Worm (Caenorhabditis elegans) whole organism, L3 larva: ENCODE data around the gene maph-1.3.
A peak's percentile ranks its signal among the peaks of the same experiment; 100 is the strongest.

Experiments
- R02D3.7 ChIP-seq: fragments of 150-350 bp; optimal IDR thresholded peaks from 2 replicates; lab custom pipeline; 2014; ENCODE audit warnings: missing biosample characterization, missing genetic modification characterization
- ceh-16 ChIP-seq: sonication (generic microtip); optimal IDR thresholded peaks from 2 replicates; lab custom pipeline; 2017; ENCODE audit warnings: missing biosample characterization, missing genetic modification characterization
- ceh-28 ChIP-seq: fragments of 150-350 bp; optimal IDR thresholded peaks from 2 replicates; lab custom pipeline; 2014; ENCODE audit warnings: missing biosample characterization, missing genetic modification reagents, missing genetic modification characterization
- ceh-82 ChIP-seq: fragments of 150-350 bp; optimal IDR thresholded peaks from 2 replicates; lab custom pipeline; 2014; ENCODE audit warnings: missing biosample characterization, missing genetic modification characterization
- ceh-9 ChIP-seq: sonication (generic microtip); optimal IDR thresholded peaks from 2 replicates; lab custom pipeline; 2018; ENCODE audit warnings: missing biosample characterization, missing genetic modification characterization
- egl-27 ChIP-seq: sonication (generic microtip); optimal IDR thresholded peaks from 4 replicates; lab custom pipeline; 2017; ENCODE audit warnings: missing biosample characterization, missing genetic modification reagents, missing genetic modification characterization
- egl-5 ChIP-seq: fragments of 150-350 bp; optimal IDR thresholded peaks from 2 replicates; lab custom pipeline; 2017; ENCODE audit warnings: missing biosample characterization, missing genetic modification reagents, missing genetic modification characterization, inconsistent platforms
- elt-1 ChIP-seq: fragments of 150-350 bp; optimal IDR thresholded peaks from 2 replicates; lab custom pipeline; 2014; ENCODE audit warnings: missing biosample characterization, missing genetic modification characterization
- elt-3 ChIP-seq, 3 experiments: fragments of 150-350 bp in 1 of 3; sonication (generic microtip) in 2 of 3; optimal IDR thresholded peaks; 2 replicates in 2 of 3; 4 replicates in 1 of 3; lab custom pipeline; 2014 to 2017; ENCODE audit warnings: missing biosample characterization in 3 of 3, missing genetic modification characterization in 3 of 3
- eor-1 ChIP-seq, 2 experiments: fragments of 150-350 bp; optimal IDR thresholded peaks; 2 replicates each; lab custom pipeline; 2014 to 2018; ENCODE audit warnings: missing biosample characterization in 2 of 2, missing genetic modification characterization in 2 of 2
- fkh-2 ChIP-seq: fragments of 150-350 bp; optimal IDR thresholded peaks from 2 replicates; lab custom pipeline; 2014; ENCODE audit warnings: missing biosample characterization, missing genetic modification reagents, missing genetic modification characterization
- hmg-11 ChIP-seq: sonication (generic microtip); optimal IDR thresholded peaks from 2 replicates; lab custom pipeline; 2016; ENCODE audit warnings: missing genetic modification characterization, missing compliant biosample characterization
- lin-15B ChIP-seq: fragments of 150-350 bp; optimal IDR thresholded peaks from 2 replicates; lab custom pipeline; 2014; ENCODE audit warnings: missing biosample characterization, missing genetic modification characterization
- lin-39 ChIP-seq: fragments of 150-350 bp; optimal IDR thresholded peaks from 2 replicates; lab custom pipeline; 2018; ENCODE audit warnings: missing biosample characterization, missing genetic modification reagents, missing genetic modification characterization
- lsy-12 ChIP-seq: sonication (generic microtip); optimal IDR thresholded peaks from 2 replicates; lab custom pipeline; 2016; ENCODE audit warnings: mild to moderate bottlenecking, missing genetic modification characterization, missing compliant biosample characterization
- mdl-1 ChIP-seq: fragments of 150-350 bp; optimal IDR thresholded peaks from 2 replicates; lab custom pipeline; 2014; ENCODE audit warnings: missing biosample characterization, missing genetic modification characterization
- mml-1 ChIP-seq: fragments of 150-350 bp; sonication (generic microtip); optimal IDR thresholded peaks from 3 replicates; lab custom pipeline; 2014; ENCODE audit warnings: missing biosample characterization, missing genetic modification characterization
- nfya-1 ChIP-seq: sonication (generic microtip); optimal IDR thresholded peaks from 2 replicates; lab custom pipeline; 2017; ENCODE audit warnings: missing genetic modification characterization, mild to moderate bottlenecking, missing compliant biosample characterization, antibody characterized with exemption, moderate library complexity; ENCODE audit not compliant: insufficient read depth
- nhr-11 ChIP-seq: fragments of 150-350 bp; optimal IDR thresholded peaks from 2 replicates; lab custom pipeline; 2014; ENCODE audit warnings: missing biosample characterization, missing genetic modification characterization
- nhr-12 ChIP-seq: fragments of 150-350 bp; optimal IDR thresholded peaks from 2 replicates; lab custom pipeline; 2014; ENCODE audit warnings: missing biosample characterization, missing genetic modification characterization
- nhr-23 ChIP-seq: fragments of 150-350 bp; optimal IDR thresholded peaks from 2 replicates; lab custom pipeline; 2014; ENCODE audit warnings: missing biosample characterization, missing genetic modification reagents, missing genetic modification characterization
- nhr-237 ChIP-seq: fragments of 150-350 bp; optimal IDR thresholded peaks from 2 replicates; lab custom pipeline; 2014; ENCODE audit warnings: missing biosample characterization, missing genetic modification characterization
- nhr-25 ChIP-seq: sonication (generic microtip); optimal IDR thresholded peaks from 2 replicates; lab custom pipeline; 2017; ENCODE audit warnings: missing biosample characterization, missing genetic modification characterization
- nhr-28 ChIP-seq: fragments of 150-350 bp; optimal IDR thresholded peaks from 2 replicates; lab custom pipeline; 2014; ENCODE audit warnings: missing biosample characterization, missing genetic modification characterization
- nhr-43 ChIP-seq: sonication (generic microtip); optimal IDR thresholded peaks from 2 replicates; lab custom pipeline; 2016; ENCODE audit warnings: mild to moderate bottlenecking, missing genetic modification characterization, missing compliant biosample characterization; ENCODE audit not compliant: poor library complexity, severe bottlenecking
- nhr-67 ChIP-seq: fragments of 150-350 bp; optimal IDR thresholded peaks from 2 replicates; lab custom pipeline; 2014; ENCODE audit warnings: missing biosample characterization, missing genetic modification characterization
- nhr-76 ChIP-seq: fragments of 150-350 bp; sonication (generic microtip); optimal IDR thresholded peaks from 5 replicates; lab custom pipeline; 2014; ENCODE audit warnings: missing biosample characterization, missing genetic modification characterization
- nhr-77 ChIP-seq: fragments of 150-350 bp; optimal IDR thresholded peaks from 2 replicates; lab custom pipeline; 2014; ENCODE audit warnings: missing biosample characterization, missing genetic modification characterization
- pha-4 ChIP-seq: fragments of 150-350 bp; optimal IDR thresholded peaks from 2 replicates; lab custom pipeline; 2014; ENCODE audit warnings: missing biosample characterization, missing genetic modification reagents, missing genetic modification characterization
- skn-1 ChIP-seq: fragments of 150-350 bp; optimal IDR thresholded peaks from 2 replicates; lab custom pipeline; 2014; ENCODE audit warnings: missing biosample characterization, missing genetic modification characterization
- snpc-4 ChIP-seq: fragments of 150-350 bp; optimal IDR thresholded peaks from 2 replicates; lab custom pipeline; 2014; ENCODE audit warnings: missing biosample characterization, missing genetic modification characterization
- tbx-2 ChIP-seq: sonication (generic microtip); optimal IDR thresholded peaks from 2 replicates; lab custom pipeline; 2016; ENCODE audit warnings: mild to moderate bottlenecking, missing genetic modification characterization, missing compliant biosample characterization
- unc-62 ChIP-seq: fragments of 150-350 bp; sonication (generic microtip); optimal IDR thresholded peaks from 4 replicates; lab custom pipeline; 2014; ENCODE audit warnings: missing biosample characterization, missing genetic modification reagents, missing genetic modification characterization
- zag-1 ChIP-seq: fragments of 150-350 bp; optimal IDR thresholded peaks from 2 replicates; lab custom pipeline; 2014; ENCODE audit warnings: missing biosample characterization, missing genetic modification characterization
- ztf-11 ChIP-seq: fragments of 150-350 bp; optimal IDR thresholded peaks from 2 replicates; lab custom pipeline; 2014; ENCODE audit warnings: missing biosample characterization, missing genetic modification characterization
- ztf-4 ChIP-seq: fragments of 150-350 bp; optimal IDR thresholded peaks from 2 replicates; lab custom pipeline; 2014; ENCODE audit warnings: missing biosample characterization, missing genetic modification characterization

The maph-1.3 gene

DNA sequence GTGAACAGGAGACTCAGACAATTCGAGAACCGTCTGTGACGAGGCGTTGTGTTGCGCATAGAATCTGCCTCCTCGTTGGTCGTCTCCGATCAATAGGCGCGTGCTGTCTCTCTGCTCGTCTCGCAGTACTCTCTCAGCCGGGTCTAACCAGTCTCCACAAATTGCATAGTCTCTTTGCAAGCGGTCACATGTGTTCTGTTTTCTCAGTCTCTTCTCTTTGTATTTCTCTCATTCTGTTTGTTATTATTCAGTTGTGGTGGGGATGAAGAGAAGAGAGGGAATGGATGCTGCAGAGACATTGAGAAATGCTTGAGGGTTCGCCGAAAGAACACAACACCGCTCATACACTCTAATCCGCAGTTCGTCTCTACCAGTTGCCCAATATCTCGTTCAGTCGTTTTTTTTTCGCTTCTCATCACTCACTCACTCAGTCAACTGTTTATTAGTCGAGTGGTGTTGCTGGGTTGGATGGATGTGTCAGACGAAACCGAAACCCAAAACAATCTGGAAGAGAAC, 43.3 kb upstream of the maph-1.3 start (continued):
- TF ChIP-seq mdl-1 (tag; lab: Kevin White, UChicago) (peak; percentile 99), lin-39 (tag; lab: Kevin White, UChicago) (peak; percentile 96), ztf-4 (tag; lab: Kevin White, UChicago) (peak; percentile 81), eor-1 (tag; optimal IDR thresholded peaks at IDR 0.05; lab: Kevin White, UChicago) (no peak), nhr-12 (tag; lab: Kevin White, UChicago) (no peak), nhr-23 (tag; lab: Kevin White, UChicago) (peak; percentile 98), ceh-28 (tag; lab: Kevin White, UChicago) (peak; percentile 98), elt-3 (tag; optimal IDR thresholded peaks at IDR 0.05; lab: Kevin White, UChicago) (peak in 1 of 3 experiments; percentile 30), skn-1 (tag; lab: Kevin White, UChicago) (peak; percentile 85), ztf-11 (tag; lab: Kevin White, UChicago) (no peak), egl-5 (peak; percentile 96), nhr-11 (tag; lab: Kevin White, UChicago) (peak; percentile 86), fkh-2 (tag; lab: Kevin White, UChicago) (peak; percentile 64), lsy-12 (tag; lab: Kevin White, UChicago) (peak; percentile 94), nhr-43 (tag; lab: Kevin White, UChicago) (peak; percentile 93), zag-1 (tag; lab: Kevin White, UChicago) (peak; percentile 54)

DNA sequence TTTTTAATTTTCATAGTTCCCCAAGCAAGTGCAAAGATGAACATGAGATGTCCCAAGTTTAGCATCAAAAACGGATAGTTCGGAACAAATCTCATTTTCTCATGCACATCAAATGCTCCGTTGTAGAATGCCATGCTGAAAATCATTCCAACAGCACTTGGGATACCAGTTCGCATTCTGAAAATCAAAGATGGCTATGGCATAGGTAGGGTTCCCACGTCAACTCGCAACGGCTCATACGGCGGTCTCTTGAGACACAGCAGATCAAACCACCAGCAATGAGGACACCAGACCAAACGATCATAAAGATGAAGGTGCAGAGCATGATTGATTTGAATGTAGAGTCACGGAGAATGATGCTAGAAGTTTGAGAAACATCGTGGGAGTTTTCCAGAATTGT, 41.6 kb upstream of the maph-1.3 start:
- no peak for TF ChIP-seq hmg-11

DNA sequence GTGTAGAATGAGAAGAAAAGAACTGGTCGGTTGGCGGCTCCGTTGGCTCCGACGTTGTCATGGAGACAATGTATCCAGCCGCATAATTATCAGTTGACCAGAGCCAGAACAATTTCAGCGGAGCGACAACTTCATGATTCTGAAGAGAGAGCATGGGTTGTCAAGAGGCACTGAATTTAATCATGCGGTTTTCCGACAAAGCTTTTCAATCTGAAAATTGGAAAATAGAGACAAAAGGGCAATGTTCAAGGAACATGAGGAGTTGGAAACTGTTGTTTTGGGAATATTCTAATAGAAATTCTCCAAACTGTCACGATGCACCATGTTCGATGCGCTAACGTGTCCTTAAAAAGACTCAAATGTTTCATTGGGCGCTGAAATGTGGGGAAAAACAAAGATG, 40.3 kb upstream of the maph-1.3 start, which contains the start of gene xbx-5:
TSS of gene xbx-5 (minus strand) at position 56 of the 400 bp plus-strand sequence.
- no peak for TF ChIP-seq ceh-9 (tag; lab: Kevin White, UChicago)
- TF ChIP-seq nhr-76 (tag; lab: Kevin White, UChicago): no peak
- no peak for TF ChIP-seq nfya-1 (tag; lab: Kevin White, UChicago)
- TF ChIP-seq mml-1 (tag; lab: Kevin White, UChicago): no peak
- no peak for TF ChIP-seq unc-62 (GFP tag; lab: Kevin White, UChicago)
- TF ChIP-seq nhr-77 (tag; lab: Kevin White, UChicago): no peak
- TF ChIP-seq elt-1: no peak
- TF ChIP-seq pha-4: no peak
- no peak for TF ChIP-seq nhr-237
- TF ChIP-seq nhr-67 (tag; lab: Kevin White, UChicago): no peak
- no peak for TF ChIP-seq ceh-28 (tag; lab: Kevin White, UChicago)

DNA sequence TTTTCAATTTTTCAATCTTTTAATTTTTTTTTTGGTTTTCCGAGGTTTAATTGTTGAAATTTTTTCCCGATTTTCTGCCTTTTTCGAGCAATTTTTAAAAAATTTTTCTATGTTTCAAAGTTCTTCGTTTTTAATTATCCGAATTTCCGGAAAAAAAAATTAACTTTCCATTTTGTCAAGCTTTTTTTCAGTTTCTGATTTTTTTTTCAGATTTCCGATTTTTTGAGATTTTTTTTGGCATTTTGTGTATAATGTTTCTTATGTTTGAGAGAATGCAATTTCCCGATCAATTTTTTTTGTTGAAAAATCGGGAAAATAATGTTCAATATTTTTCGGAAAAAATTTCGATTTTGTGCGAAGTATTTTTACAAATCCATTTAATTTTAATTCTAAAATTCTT, 37.8 kb upstream of the maph-1.3 start:
- TF ChIP-seq nfya-1 (tag; lab: Kevin White, UChicago) (no peak), nhr-12 (tag; lab: Kevin White, UChicago) (no peak), lin-15B (tag; lab: Kevin White, UChicago) (no peak), egl-5 (no peak), eor-1 (tag; optimal IDR thresholded peaks at IDR 0.05; lab: Kevin White, UChicago) (no peak), nhr-76 (tag; lab: Kevin White, UChicago) (no peak), R02D3.7 (tag; lab: Kevin White, UChicago) (no peak), ceh-28 (tag; lab: Kevin White, UChicago) (no peak), nhr-43 (tag; lab: Kevin White, UChicago) (no peak), nhr-25 (no peak), ceh-9 (tag; lab: Kevin White, UChicago) (no peak), nhr-28 (tag; lab: Kevin White, UChicago) (no peak), snpc-4 (tag; lab: Kevin White, UChicago) (no peak), ceh-16 (tag; lab: Kevin White, UChicago) (no peak), ceh-82 (no peak), lin-39 (tag; lab: Kevin White, UChicago) (no peak), egl-27 (tag; lab: Kevin White, UChicago) (no peak), tbx-2 (tag; lab: Kevin White, UChicago) (no peak)
